Worm (Caenorhabditis elegans) whole organism, L2 larva: ENCODE data around the gene E02H9.1.
"Not testable (repeated sequence)": the region's sequence is repeated elsewhere in the genome, so short reads cannot be mapped to it uniquely, and the experiment has no call there.

Experiments
- ZK546.5 ChIP-seq: sonication (generic microtip); optimal IDR thresholded peaks from 2 replicates; lab custom pipeline; 2017; ENCODE audit warnings: missing biosample characterization, missing genetic modification characterization
- aly-2 ChIP-seq: fragments of 150-350 bp; optimal IDR thresholded peaks from 2 replicates; lab custom pipeline; 2014; ENCODE audit warnings: missing biosample characterization, missing genetic modification characterization
- ceh-82 ChIP-seq: fragments of 150-350 bp; optimal IDR thresholded peaks from 2 replicates; lab custom pipeline; 2014; ENCODE audit warnings: missing biosample characterization, missing genetic modification characterization
- lin-39 ChIP-seq: fragments of 150-350 bp; optimal IDR thresholded peaks from 2 replicates; lab custom pipeline; 2014; ENCODE audit warnings: missing biosample characterization, missing genetic modification reagents, missing genetic modification characterization
- skn-1 ChIP-seq: sonication (generic microtip); optimal IDR thresholded peaks from 2 replicates; lab custom pipeline; 2017; ENCODE audit warnings: missing biosample characterization, missing genetic modification characterization

- TF ChIP-seq ceh-82 (tag; lab: Kevin White, UChicago); skn-1 (tag; lab: Kevin White, UChicago); ZK546.5 (tag; lab: Kevin White, UChicago); lin-39; aly-2 (tag; lab: Kevin White, UChicago): not testable (repeated sequence)
Observed at ce11 chrIII:2435805-2436204, 32.5 kb upstream of the E02H9.1 start, which contains the start of gene E02H9.6.
